Fruit fly (Drosophila melanogaster) whole organism, adult: ENCODE data around the gene Mkp3.

Experiments used
- CG11617 ChIP-seq: fragments of 200-800 bp; sonication (Bioruptor generic); optimal IDR thresholded peaks from 2 replicates; lab custom pipeline; 2017; ENCODE audit warnings: mild to moderate bottlenecking, missing biosample characterization, missing genetic modification reagents, missing genetic modification characterization
- CG12768 ChIP-seq: fragments of 200-800 bp; sonication (Bioruptor generic); optimal IDR thresholded peaks from 2 replicates; lab custom pipeline; 2017; ENCODE audit warnings: missing biosample characterization, missing genetic modification characterization, mild to moderate bottlenecking, moderate library complexity, missing genetic modification reagents
- CG14711 ChIP-seq: fragments of 200-800 bp; sonication (Bioruptor generic); optimal IDR thresholded peaks from 2 replicates; lab custom pipeline; 2018; ENCODE audit warnings: missing biosample characterization, mild to moderate bottlenecking, missing genetic modification characterization, moderate library complexity
- CG1620 ChIP-seq: fragments of 200-800 bp; sonication (Bioruptor generic); optimal IDR thresholded peaks from 2 replicates; lab custom pipeline; 2016; ENCODE audit warnings: missing biosample characterization, missing genetic modification characterization
- CG33017 ChIP-seq: fragments of 200-800 bp; sonication (Bioruptor generic); optimal IDR thresholded peaks from 2 replicates; lab custom pipeline; 2018; ENCODE audit warnings: missing biosample characterization, mild to moderate bottlenecking, missing genetic modification characterization, moderate library complexity
- CG5204 ChIP-seq: fragments of 200-800 bp; sonication (Bioruptor generic); optimal IDR thresholded peaks from 2 replicates; lab custom pipeline; 2016; ENCODE audit warnings: missing biosample characterization, missing genetic modification characterization
- CG7045 ChIP-seq: fragments of 200-800 bp; sonication (Bioruptor generic); optimal IDR thresholded peaks from 2 replicates; lab custom pipeline; 2017; ENCODE audit warnings: missing biosample characterization, mild to moderate bottlenecking, missing genetic modification characterization
- CG7101 ChIP-seq: fragments of 200-800 bp; sonication (Bioruptor generic); optimal IDR thresholded peaks from 2 replicates; lab custom pipeline; 2018; ENCODE audit warnings: missing biosample characterization, mild to moderate bottlenecking, missing genetic modification characterization, moderate library complexity
- Clk ChIP-seq: fragments of 200-800 bp; sonication (Bioruptor generic); optimal IDR thresholded peaks from 2 replicates; lab custom pipeline; 2017; ENCODE audit warnings: missing biosample characterization, missing genetic modification characterization
- Crg-1 ChIP-seq: fragments of 200-800 bp; sonication (Bioruptor generic); optimal IDR thresholded peaks from 2 replicates; lab custom pipeline; 2016; ENCODE audit warnings: missing biosample characterization, missing genetic modification characterization
- Hr96 ChIP-seq: fragments of 200-800 bp; sonication (Bioruptor generic); optimal IDR thresholded peaks from 2 replicates; lab custom pipeline; 2016; ENCODE audit warnings: missing biosample characterization, missing genetic modification characterization
- Mnt ChIP-seq: fragments of 200-800 bp; sonication (Bioruptor generic); optimal IDR thresholded peaks from 2 replicates; lab custom pipeline; 2016; ENCODE audit warnings: missing biosample characterization, mild to moderate bottlenecking, missing genetic modification characterization
- bab1 ChIP-seq: fragments of 200-800 bp; sonication (Bioruptor generic); optimal IDR thresholded peaks from 3 replicates; lab custom pipeline; 2019; ENCODE audit warnings: missing biosample characterization, mild to moderate bottlenecking, missing genetic modification characterization, moderate library complexity
- cic ChIP-seq: fragments of 200-800 bp; sonication (Bioruptor generic); optimal IDR thresholded peaks from 2 replicates; lab custom pipeline; 2017; ENCODE audit warnings: missing biosample characterization, mild to moderate bottlenecking, missing genetic modification characterization, moderate library complexity
- cnc ChIP-seq, 2 experiments: fragments of >200 bp; optimal IDR thresholded peaks; 2 replicates each; lab custom pipeline; 2017
- kay ChIP-seq: fragments of 200-800 bp; sonication (Bioruptor generic); peaks from one replicate; lab custom pipeline; 2016; ENCODE audit warnings: missing biosample characterization, missing genetic modification characterization, borderline replicate concordance
- ovo ChIP-seq: fragments of 200-800 bp; sonication (Bioruptor generic); optimal IDR thresholded peaks from 2 replicates; lab custom pipeline; 2016; ENCODE audit warnings: missing biosample characterization, missing genetic modification characterization
- pad ChIP-seq: fragments of 200-800 bp; sonication (Bioruptor generic); optimal IDR thresholded peaks from 3 replicates; lab custom pipeline; 2017; ENCODE audit warnings: missing biosample characterization, missing genetic modification characterization, mild to moderate bottlenecking, moderate library complexity, missing genetic modification reagents
- tj ChIP-seq: fragments of 200-800 bp; sonication (Bioruptor generic); optimal IDR thresholded peaks from 3 replicates; lab custom pipeline; 2017; ENCODE audit warnings: missing biosample characterization, mild to moderate bottlenecking, missing genetic modification characterization, moderate library complexity
- toe ChIP-seq: fragments of 200-800 bp; sonication (Bioruptor generic); optimal IDR thresholded peaks from 2 replicates; lab custom pipeline; 2016; ENCODE audit warnings: missing biosample characterization, missing genetic modification characterization

The Mkp3 gene

DNA sequence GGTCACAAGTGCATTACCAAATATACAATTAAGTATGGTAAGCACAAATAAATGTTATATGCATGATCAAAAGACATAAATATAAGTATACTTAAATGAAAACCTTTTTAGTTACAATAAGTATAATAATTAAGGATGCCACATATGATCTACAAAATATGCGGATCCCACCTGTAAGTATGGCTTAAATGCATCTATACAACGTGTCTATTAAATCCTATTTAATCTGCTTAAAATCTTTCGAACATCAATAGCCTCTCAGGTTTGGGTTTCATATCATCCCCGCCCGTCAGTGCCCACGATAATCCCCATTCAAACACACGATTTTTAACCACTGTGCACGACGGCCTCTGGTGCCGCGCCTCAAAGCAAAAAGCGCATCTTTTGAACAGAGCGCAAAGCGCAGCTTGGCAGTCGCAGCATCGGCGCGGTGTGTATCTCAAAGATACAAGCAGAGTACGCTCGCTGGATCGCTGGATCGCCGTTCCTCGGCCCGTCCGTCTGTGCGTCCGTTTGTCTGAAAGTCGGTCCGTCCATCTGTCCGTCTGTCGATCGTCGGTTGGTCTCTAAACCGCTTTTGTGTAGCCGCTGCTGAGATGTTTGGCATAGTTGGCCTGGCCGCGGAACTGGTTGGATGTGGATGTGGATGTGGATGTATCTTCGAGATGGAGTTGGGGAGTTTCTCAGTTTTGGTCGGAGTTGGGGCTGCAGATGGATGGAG, 44.4 kb downstream of the Mkp3 start:
- TF ChIP-seq cic (GFP tag; lab: Kevin White, UChicago) (no peak), toe (no peak), CG7101 (tag; lab: Kevin White, UChicago) (no peak), Mnt (GFP tag; lab: Kevin White, UChicago) (no peak), CG12768 (GFP tag; lab: Kevin White, UChicago) (no peak), tj (no peak), kay (GFP tag; lab: Kevin White, UChicago) (no peak)

DNA sequence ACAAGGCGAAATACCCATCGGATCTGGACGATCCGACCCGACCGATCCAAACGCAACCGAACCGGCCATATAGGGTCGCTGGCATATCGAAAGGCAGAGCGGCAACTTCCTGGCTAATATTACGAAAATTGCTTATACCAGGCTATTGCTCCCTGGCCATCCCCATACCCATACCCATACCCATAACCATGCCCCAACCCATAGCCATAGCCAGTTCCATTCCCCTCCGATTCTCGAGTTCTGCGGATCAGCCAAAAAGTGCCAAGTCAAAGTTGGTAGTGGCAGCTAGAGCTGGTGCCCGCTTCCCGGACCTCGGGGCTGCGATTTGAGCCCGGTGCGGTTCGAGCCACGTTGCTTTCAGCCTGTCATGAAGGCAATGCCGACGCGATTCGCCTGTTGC, 45.1 kb downstream of the Mkp3 start:
- TF ChIP-seq tj (peak; percentile 58), cic (GFP tag; lab: Kevin White, UChicago) (no peak)

dm6 chr3L:19040155-19040644, 46.0 kb downstream of the Mkp3 start:
- TF ChIP-seq kay (GFP tag; lab: Kevin White, UChicago) (peak; percentile 86), tj (peak; percentile 79), CG11617 (GFP tag; lab: Kevin White, UChicago) (no peak), CG12768 (GFP tag; lab: Kevin White, UChicago) (peak; percentile 49), cic (GFP tag; lab: Kevin White, UChicago) (peak; percentile 73), Mnt (GFP tag; lab: Kevin White, UChicago) (peak; percentile 9), CG7045 (GFP tag; lab: Kevin White, UChicago) (no peak)

dm6 chr3L:19037051-19037450, 49.2 kb downstream of the Mkp3 start:
- no peak for TF ChIP-seq Hr96 (GFP tag; lab: Kevin White, UChicago)
- no peak for TF ChIP-seq cic (GFP tag; lab: Kevin White, UChicago)
- no peak for TF ChIP-seq Crg-1

DNA sequence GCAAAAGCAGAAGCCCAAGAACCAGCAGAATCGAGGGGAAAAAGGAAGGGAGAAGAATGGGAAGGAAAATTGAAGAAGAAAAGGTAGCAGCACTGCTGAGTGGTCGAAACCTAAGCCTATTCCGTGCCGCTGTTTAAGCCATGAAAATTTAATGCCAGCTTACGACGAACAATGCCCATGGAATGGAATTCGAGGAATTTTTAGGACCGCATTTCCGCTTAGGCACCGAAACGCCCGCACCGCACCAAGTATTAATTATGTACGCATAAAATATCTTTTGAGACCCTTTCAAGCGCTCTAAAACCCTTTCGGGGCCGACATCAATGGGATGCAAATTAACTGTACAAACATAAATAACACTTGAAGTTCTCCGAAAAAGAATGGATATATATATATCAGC, 50.1 kb downstream of the Mkp3 start:
- TF ChIP-seq CG33017 (tag; lab: Kevin White, UChicago) (no peak), CG12768 (GFP tag; lab: Kevin White, UChicago) (no peak), CG7101 (tag; lab: Kevin White, UChicago) (no peak), CG5204 (GFP tag; lab: Kevin White, UChicago) (no peak), bab1 (GFP tag; lab: Kevin White, UChicago) (no peak), toe (no peak), Crg-1 (no peak), CG1620 (GFP tag; lab: Kevin White, UChicago) (no peak), Clk (GFP tag; lab: Kevin White, UChicago) (no peak), CG14711 (no peak), tj (no peak), cic (GFP tag; lab: Kevin White, UChicago) (no peak), Hr96 (GFP tag; lab: Kevin White, UChicago) (no peak), cnc (optimal IDR thresholded peaks at IDR 0.05; lab: Kevin White, UChicago) (no peak), ovo (no peak), pad (GFP tag; lab: Kevin White, UChicago) (no peak), kay (GFP tag; lab: Kevin White, UChicago) (no peak), CG11617 (GFP tag; lab: Kevin White, UChicago) (no peak), Mnt (GFP tag; lab: Kevin White, UChicago) (no peak), CG7045 (GFP tag; lab: Kevin White, UChicago) (no peak)

dm6 chr3L:19035163-19035900, 50.9 kb downstream of the Mkp3 start:
- no peak for TF ChIP-seq bab1 (GFP tag; lab: Kevin White, UChicago)
- no peak for TF ChIP-seq cic (GFP tag; lab: Kevin White, UChicago)

- TF ChIP-seq CG7101 (tag; lab: Kevin White, UChicago) (no peak), pad (GFP tag; lab: Kevin White, UChicago) (no peak), Clk (GFP tag; lab: Kevin White, UChicago) (no peak), CG1620 (GFP tag; lab: Kevin White, UChicago) (no peak), kay (GFP tag; lab: Kevin White, UChicago) (no peak), cnc (optimal IDR thresholded peaks at IDR 0.05; lab: Kevin White, UChicago) (no peak), CG5204 (GFP tag; lab: Kevin White, UChicago) (no peak), ovo (no peak), CG12768 (GFP tag; lab: Kevin White, UChicago) (no peak), toe (no peak), CG11617 (GFP tag; lab: Kevin White, UChicago) (no peak), Crg-1 (no peak)
Measured at dm6 chr3L:19033154-19033811, 52.9 kb downstream of the Mkp3 start.
